Worm (Caenorhabditis elegans): ENCODE measurements around the gene H06H21.8.

- TF ChIP-seq him-1 (tag; optimal IDR thresholded peaks at IDR 0.05), result no peak
- no peak for TF ChIP-seq W03F9.2 (tag; optimal IDR thresholded peaks at IDR 0.05)
- TF ChIP-seq dao-5 (tag; optimal IDR thresholded peaks at IDR 0.05), result no peak
Measured at ce11 chrIV:4789445-4789844, 31.5 kb downstream of the H06H21.8 start, which contains the start of gene R11E3.1.

All from whole organism, L4/young adult.